Worm (Caenorhabditis elegans): ENCODE measurements around the gene mtss-1.

mtss-1 gene

DNA sequence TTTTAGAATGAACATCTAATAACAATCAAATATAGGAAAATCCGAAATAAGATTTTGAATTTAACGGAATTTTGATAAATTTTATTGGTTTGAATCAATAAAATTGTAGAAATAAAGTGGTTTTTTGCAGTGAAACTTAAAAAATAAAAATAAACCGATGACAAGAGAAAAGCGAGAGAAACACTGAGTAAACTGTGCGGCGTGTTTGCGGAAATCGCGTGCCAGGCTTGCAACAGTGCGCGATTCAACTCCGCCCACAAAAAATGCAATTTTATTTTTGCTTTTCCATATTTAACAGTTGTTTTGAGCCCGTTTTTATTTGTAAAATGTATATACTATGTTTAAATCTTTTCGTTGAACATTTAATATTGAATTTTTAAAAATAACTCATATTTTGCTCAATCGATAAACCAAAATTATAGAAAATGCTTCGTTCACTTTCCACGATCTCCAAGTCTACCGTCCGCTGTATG, at the start of gene mtss-1:
Gene mtss-1, plus strand, starts transcription at position 423 of the 473 bp plus-strand sequence.
- TF ChIP-seq nfya-1 (tag; optimal IDR thresholded peaks at IDR 0.05; ENCODE audit: insufficient read depth) (peak; percentile 59), ztf-11 (tag; optimal IDR thresholded peaks at IDR 0.05) (no peak), ceh-9 (tag; optimal IDR thresholded peaks at IDR 0.05) (no peak), nhr-43 (tag; optimal IDR thresholded peaks at IDR 0.05; ENCODE audit: poor library complexity, severe bottlenecking) (peak; percentile 74), nhr-28 (tag; optimal IDR thresholded peaks at IDR 0.05) (no peak), elt-3 (tag; optimal IDR thresholded peaks at IDR 0.05) (no peak), nhr-12 (tag; optimal IDR thresholded peaks at IDR 0.05) (no peak), fos-1 (tag; optimal IDR thresholded peaks at IDR 0.05) (no peak), fkh-10 (GFP tag; optimal IDR thresholded peaks at IDR 0.05) (no peak), nhr-237 (tag; optimal IDR thresholded peaks at IDR 0.05) (no peak), unc-62 (GFP tag; optimal IDR thresholded peaks at IDR 0.05) (no peak), ceh-16 (tag; optimal IDR thresholded peaks at IDR 0.05) (no peak), fkh-2 (tag; optimal IDR thresholded peaks at IDR 0.05) (no peak), egl-27 (tag; optimal IDR thresholded peaks at IDR 0.05) (no peak), nhr-77 (tag; optimal IDR thresholded peaks at IDR 0.05) (no peak), elt-2 (tag; optimal IDR thresholded peaks at IDR 0.05) (peak; percentile 32), snpc-4 (tag; optimal IDR thresholded peaks at IDR 0.05) (peak; percentile 28), ceh-82 (tag; optimal IDR thresholded peaks at IDR 0.05) (no peak), pha-4 (tag; optimal IDR thresholded peaks at IDR 0.05) (peak; percentile 57), nhr-23 (tag; optimal IDR thresholded peaks at IDR 0.05) (peak; percentile 47), ZK546.5 (tag; optimal IDR thresholded peaks at IDR 0.05) (no peak), jun-1 (tag; optimal IDR thresholded peaks at IDR 0.05) (no peak), nhr-25 (tag; optimal IDR thresholded peaks at IDR 0.05) (no peak), egl-5 (tag; optimal IDR thresholded peaks at IDR 0.05) (no peak), lin-15B (tag; optimal IDR thresholded peaks at IDR 0.05) (no peak), aly-2 (tag; optimal IDR thresholded peaks at IDR 0.05) (no peak), sea-2 (GFP tag; optimal IDR thresholded peaks at IDR 0.05) (no peak), skn-1 (tag; optimal IDR thresholded peaks at IDR 0.05) (peak; percentile 42), R02D3.7 (tag; optimal IDR thresholded peaks at IDR 0.05) (peak; percentile 32), lin-39 (tag; optimal IDR thresholded peaks at IDR 0.05) (no peak), ceh-28 (tag; optimal IDR thresholded peaks at IDR 0.05) (peak; percentile 48), ama-1 (optimal IDR thresholded peaks at IDR 0.05) (no peak), lsy-12 (tag; optimal IDR thresholded peaks at IDR 0.05) (no peak), tbx-2 (tag; optimal IDR thresholded peaks at IDR 0.05) (no peak), ztf-4 (tag; optimal IDR thresholded peaks at IDR 0.05) (no peak), mdl-1 (tag; optimal IDR thresholded peaks at IDR 0.05) (no peak), eor-1 (tag; optimal IDR thresholded peaks at IDR 0.05) (no peak), elt-1 (tag; optimal IDR thresholded peaks at IDR 0.05) (no peak), nhr-76 (tag; optimal IDR thresholded peaks at IDR 0.05) (no peak), nhr-11 (tag; optimal IDR thresholded peaks at IDR 0.05) (no peak), zag-1 (tag; optimal IDR thresholded peaks at IDR 0.05) (no peak), nhr-67 (tag; optimal IDR thresholded peaks at IDR 0.05) (peak; percentile 38), mml-1 (tag; optimal IDR thresholded peaks at IDR 0.05) (no peak), hmg-11 (tag; optimal IDR thresholded peaks at IDR 0.05) (peak; percentile 86), unc-39 (tag; optimal IDR thresholded peaks at IDR 0.05) (no peak), pqm-1 (tag; optimal IDR thresholded peaks at IDR 0.05) (no peak), daf-12 (tag; optimal IDR thresholded peaks at IDR 0.05) (no peak)

DNA sequence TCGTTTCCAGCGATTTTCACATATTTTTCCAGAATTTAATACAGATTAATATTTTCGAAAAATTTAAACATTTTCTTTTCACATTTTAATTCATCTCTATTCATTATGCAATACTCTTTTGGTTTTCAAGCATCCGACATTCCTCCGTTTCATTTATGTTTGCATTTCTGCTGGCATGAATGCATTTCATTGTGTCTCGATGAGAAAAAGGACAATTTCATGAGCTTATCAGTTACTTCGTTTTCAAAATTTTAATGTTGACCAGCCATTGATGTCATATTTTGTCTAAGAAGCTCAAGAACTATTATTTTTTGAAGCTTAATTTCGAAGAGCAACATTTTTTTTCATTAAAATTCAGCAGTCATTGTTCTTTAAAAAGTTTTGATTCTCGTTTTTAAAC, 49.5 kb upstream of the mtss-1 start:
- TF ChIP-seq nhr-67 (tag; optimal IDR thresholded peaks at IDR 0.05) = no peak
- peak; percentile 28 for TF ChIP-seq elt-2 (tag; optimal IDR thresholded peaks at IDR 0.05)
- TF ChIP-seq pqm-1 (tag; optimal IDR thresholded peaks at IDR 0.05) = peak; percentile 63
